Worm (Caenorhabditis elegans) whole organism, L4 larva: ENCODE results near the gene srw-144.

Experiments used
- F26F4.8 ChIP-seq: fragments of 200-800 bp; sonication (Bioruptor generic); conservative IDR thresholded peaks from 2 replicates; pipeline ENCODE4 v1.3.6; 2022; ENCODE audit warnings: missing genetic modification characterization, missing compliant biosample characterization
- F44E2.7 ChIP-seq: fragments of 200-800 bp; sonication (Bioruptor generic); IDR thresholded peaks from 2 replicates; pipeline ENCODE4 v2.1.2; 2022; ENCODE audit warnings: missing genetic modification characterization, missing compliant biosample characterization
- R02D3.7 ChIP-seq: fragments of 150-350 bp; sonication (generic microtip); optimal IDR thresholded peaks from 3 replicates; lab custom pipeline; 2014; ENCODE audit warnings: missing biosample characterization, missing genetic modification characterization
- ZK337.2 ChIP-seq: fragments of 200-800 bp; sonication (Bioruptor generic); IDR thresholded peaks from 2 replicates; pipeline ENCODE4 v1.3.6; 2022; ENCODE audit warnings: missing genetic modification reagents, missing genetic modification characterization, missing compliant biosample characterization
- aha-1 ChIP-seq: fragments of 150-350 bp; peaks from one replicate; lab custom pipeline; 2014; ENCODE audit warnings: missing biosample characterization, missing genetic modification characterization
- ama-1 ChIP-seq: fragments of 150-350 bp; optimal IDR thresholded peaks from 2 replicates; lab custom pipeline; 2014; ENCODE audit warnings: inconsistent platforms, mixed read lengths
- attf-4 ChIP-seq: sonication (generic microtip); optimal IDR thresholded peaks from 3 replicates; lab custom pipeline; 2017; ENCODE audit warnings: missing biosample characterization, missing genetic modification characterization
- ceh-20 ChIP-seq: fragments of 200-800 bp; sonication (Bioruptor generic); IDR thresholded peaks from 2 replicates; pipeline ENCODE4 v1.3.6; 2022; ENCODE audit warnings: missing genetic modification reagents, missing genetic modification characterization, missing compliant biosample characterization
- ceh-44 ChIP-seq: fragments of 200-800 bp; sonication (Bioruptor generic); IDR thresholded peaks from 2 replicates; pipeline ENCODE4 v1.3.6; 2022; ENCODE audit warnings: missing genetic modification reagents, missing genetic modification characterization, missing compliant biosample characterization
- ceh-82 ChIP-seq: sonication (generic microtip); optimal IDR thresholded peaks from 2 replicates; lab custom pipeline; 2017; ENCODE audit warnings: missing biosample characterization, missing genetic modification characterization
- ces-1 ChIP-seq: fragments of 150-350 bp; sonication (generic microtip); optimal IDR thresholded peaks from 4 replicates; lab custom pipeline; 2014; ENCODE audit warnings: missing biosample characterization, missing genetic modification reagents, missing genetic modification characterization
- daf-16 ChIP-seq, 3 experiments: sonication (generic microtip); optimal IDR thresholded peaks; 2 replicates each; lab custom pipeline; 2016 to 2017; ENCODE audit warnings: missing genetic modification characterization in 3 of 3, missing genetic modification reagents in 3 of 3, mild to moderate bottlenecking in 2 of 3, missing compliant biosample characterization in 2 of 3, missing biosample characterization in 1 of 3, moderate library complexity in 1 of 3
- daf-8 ChIP-seq: fragments of 200-800 bp; sonication (Bioruptor generic); IDR thresholded peaks from 2 replicates; pipeline ENCODE4 v1.3.6; 2022; ENCODE audit warnings: missing genetic modification characterization, missing compliant biosample characterization
- dve-1 ChIP-seq: sonication (generic microtip); optimal IDR thresholded peaks from 2 replicates; lab custom pipeline; 2017; ENCODE audit warnings: antibody characterized with exemption, mild to moderate bottlenecking, missing genetic modification characterization, missing compliant biosample characterization; ENCODE audit not compliant: insufficient read depth
- egl-43 ChIP-seq: fragments of 200-800 bp; sonication (Bioruptor generic); IDR thresholded peaks from 2 replicates; pipeline ENCODE4 v1.3.6; 2022; ENCODE audit warnings: missing genetic modification reagents, missing genetic modification characterization, missing compliant biosample characterization
- fkh-10 ChIP-seq: fragments of 150-350 bp; optimal IDR thresholded peaks from 2 replicates; lab custom pipeline; 2014; ENCODE audit warnings: missing biosample characterization, missing genetic modification reagents, missing genetic modification characterization
- lin-1 ChIP-seq: fragments of 200-800 bp; sonication (Bioruptor generic); IDR thresholded peaks from 2 replicates; pipeline ENCODE4 v1.3.6; 2022; ENCODE audit warnings: missing genetic modification reagents, missing genetic modification characterization, missing compliant biosample characterization
- lin-39 ChIP-seq: fragments of 150-350 bp; optimal IDR thresholded peaks from 2 replicates; lab custom pipeline; 2014; ENCODE audit warnings: missing biosample characterization, missing genetic modification reagents, missing genetic modification characterization
- mdt-29 ChIP-seq: fragments of 200-800 bp; sonication (Bioruptor generic); IDR thresholded peaks from 2 replicates; pipeline ENCODE4 v1.3.6; 2022; ENCODE audit warnings: missing genetic modification reagents, missing genetic modification characterization, missing compliant biosample characterization
- mes-2 ChIP-seq: sonication (generic microtip); optimal IDR thresholded peaks from 2 replicates; lab custom pipeline; 2016; ENCODE audit warnings: missing genotype, mild to moderate bottlenecking, missing genetic modification characterization, missing compliant biosample characterization; ENCODE audit not compliant: poor library complexity, severe bottlenecking
- nhr-11 ChIP-seq: fragments of 150-350 bp; optimal IDR thresholded peaks from 2 replicates; lab custom pipeline; 2014; ENCODE audit warnings: missing biosample characterization, missing genetic modification characterization
- nhr-28 ChIP-seq: fragments of 150-350 bp; optimal IDR thresholded peaks from 2 replicates; lab custom pipeline; 2014; ENCODE audit warnings: missing biosample characterization, missing genetic modification characterization
- nhr-41 ChIP-seq: fragments of 200-800 bp; sonication (Bioruptor generic); IDR thresholded peaks from 2 replicates; pipeline ENCODE4 v1.3.6; 2022; ENCODE audit warnings: missing genetic modification reagents, missing genetic modification characterization, missing compliant biosample characterization
- nhr-42 ChIP-seq: fragments of 200-800 bp; sonication (Bioruptor generic); IDR thresholded peaks from 2 replicates; pipeline ENCODE4 v1.3.6; 2022; ENCODE audit warnings: missing genetic modification characterization, missing compliant biosample characterization
- nhr-6 ChIP-seq: fragments of 150-350 bp; optimal IDR thresholded peaks from 2 replicates; lab custom pipeline; 2014; ENCODE audit warnings: missing biosample characterization, missing genetic modification characterization
- nhr-76 ChIP-seq: fragments of 150-350 bp; optimal IDR thresholded peaks from 2 replicates; lab custom pipeline; 2014; ENCODE audit warnings: missing biosample characterization, missing genetic modification characterization
- nhr-77 ChIP-seq: fragments of 150-350 bp; optimal IDR thresholded peaks from 2 replicates; lab custom pipeline; 2014; ENCODE audit warnings: missing biosample characterization, missing genetic modification characterization
- pqm-1 ChIP-seq: sonication (generic microtip); optimal IDR thresholded peaks from 2 replicates; lab custom pipeline; 2017; ENCODE audit warnings: missing biosample characterization, missing genetic modification characterization
- set-16 ChIP-seq: fragments of 200-800 bp; sonication (Bioruptor generic); IDR thresholded peaks from 2 replicates; pipeline ENCODE4 v1.3.6; 2022; ENCODE audit warnings: missing genetic modification reagents, missing genetic modification characterization, missing compliant biosample characterization
- skn-1 ChIP-seq: fragments of 150-350 bp; optimal IDR thresholded peaks from 2 replicates; lab custom pipeline; 2014; ENCODE audit warnings: missing biosample characterization, missing genetic modification characterization
- snpc-1.2 ChIP-seq: fragments of 200-800 bp; sonication (Bioruptor generic); IDR thresholded peaks from 2 replicates; pipeline ENCODE4 v1.3.6; 2022; ENCODE audit warnings: missing genetic modification reagents, missing genetic modification characterization, missing compliant biosample characterization
- unc-62 ChIP-seq, 3 experiments: fragments of 150-350 bp in 1 of 3; sonication (generic microtip); optimal IDR thresholded peaks in 2 of 3; peaks in 1 of 3; 1 replicate in 1 of 3; 2 replicates in 2 of 3; lab custom pipeline; 2014 to 2017; ENCODE audit warnings: missing biosample characterization in 3 of 3, missing genetic modification characterization in 3 of 3, missing genetic modification reagents in 3 of 3, missing genotype in 1 of 3
- vab-7 ChIP-seq: fragments of 200-800 bp; sonication (Bioruptor generic); IDR thresholded peaks from 2 replicates; pipeline ENCODE4 v1.3.6; 2022; ENCODE audit warnings: missing genetic modification reagents, missing genetic modification characterization, missing compliant biosample characterization
- zip-2 ChIP-seq: fragments of 150-350 bp; optimal IDR thresholded peaks from 2 replicates; lab custom pipeline; 2014; ENCODE audit warnings: missing biosample characterization, missing genetic modification characterization

srw-144 gene

DNA sequence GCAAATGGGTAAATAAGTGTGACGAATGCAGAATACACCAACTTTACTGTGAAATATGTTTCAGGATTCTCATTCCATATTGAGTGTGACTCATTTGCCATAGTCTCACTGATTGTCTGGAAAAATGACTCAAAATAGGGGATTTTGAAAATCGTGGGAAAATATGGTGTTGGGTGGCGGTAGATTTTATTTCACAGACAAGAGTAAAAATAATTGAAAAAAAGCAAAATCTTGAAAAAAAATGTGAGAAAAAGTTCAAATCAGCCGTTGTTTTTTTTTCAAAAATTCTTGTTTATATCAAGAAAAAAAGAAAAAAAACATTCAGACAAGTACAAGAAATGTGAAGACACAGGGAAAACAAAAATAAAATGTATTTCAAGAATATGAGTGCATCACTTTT, 38.2 kb downstream of the srw-144 start, which contains the start of gene srh-38:
srh-38 (minus strand) TSS at position 101 of the 400 bp plus-strand sequence.
- no peak for TF ChIP-seq unc-62 (GFP tag; optimal IDR thresholded peaks at IDR 0.05 in 1 of 2; lab: Kevin White, UChicago)
- no peak for TF ChIP-seq unc-62 (tag; optimal IDR thresholded peaks at IDR 0.05; lab: Kevin White, UChicago)
- TF ChIP-seq nhr-76 (tag; lab: Kevin White, UChicago) = no peak
- no peak for TF ChIP-seq zip-2
- no peak for TF ChIP-seq dve-1 (tag; lab: Kevin White, UChicago)
- TF ChIP-seq lin-1 (GFP tag; lab: Robert Waterston, UW) = no peak
- no peak for TF ChIP-seq ZK337.2
- TF ChIP-seq nhr-77 (tag; lab: Kevin White, UChicago) = no peak
- TF ChIP-seq mes-2 (tag; lab: Kevin White, UChicago) = no peak
- no peak for TF ChIP-seq attf-4 (tag; lab: Kevin White, UChicago)
- no peak for TF ChIP-seq ceh-20
- TF ChIP-seq set-16 (GFP tag; lab: Robert Waterston, UW) = no peak
- no peak for TF ChIP-seq nhr-42
- TF ChIP-seq ama-1 (lab: Kevin White, UChicago) = no peak
- no peak for TF ChIP-seq ceh-82 (tag; lab: Kevin White, UChicago)
- no peak for TF ChIP-seq nhr-41 (GFP tag; lab: Robert Waterston, UW)
- no peak for TF ChIP-seq lin-39 (tag; lab: Kevin White, UChicago)
- TF ChIP-seq vab-7 (GFP tag; lab: Robert Waterston, UW) = no peak
- TF ChIP-seq egl-43 = no peak

DNA sequence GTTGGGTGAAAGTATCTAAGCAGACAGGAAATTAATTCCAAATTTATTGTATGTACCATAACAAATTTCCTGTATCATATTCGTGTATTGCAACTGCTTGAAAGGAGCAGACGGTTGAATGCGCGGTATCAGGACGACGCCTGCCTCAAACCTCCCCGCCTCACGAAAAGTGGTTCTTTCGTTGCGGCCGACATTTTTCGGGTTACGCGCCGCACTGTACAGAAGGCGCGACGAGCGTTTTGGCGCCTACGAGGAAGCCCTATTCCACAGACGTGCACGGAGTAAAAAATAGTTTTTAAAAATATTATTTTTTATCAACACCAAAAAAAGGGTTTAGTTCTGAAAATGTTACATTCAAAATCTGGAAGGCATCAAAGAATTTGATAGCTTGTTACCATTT, 40.7 kb downstream of the srw-144 start:
- TF ChIP-seq daf-16 (GFP tag; optimal IDR thresholded peaks at IDR 0.05; lab: Kevin White, UChicago) (no peak), daf-16 (tag; optimal IDR thresholded peaks at IDR 0.05; lab: Kevin White, UChicago) (no peak), snpc-1.2 (GFP tag; lab: Robert Waterston, UW) (0 out of 2 replicates have a peak, but pooled peaks have one; percentile 42), pqm-1 (tag; lab: Kevin White, UChicago) (no peak), ces-1 (GFP tag; lab: Kevin White, UChicago) (no peak), set-16 (GFP tag; lab: Robert Waterston, UW) (no peak)

DNA sequence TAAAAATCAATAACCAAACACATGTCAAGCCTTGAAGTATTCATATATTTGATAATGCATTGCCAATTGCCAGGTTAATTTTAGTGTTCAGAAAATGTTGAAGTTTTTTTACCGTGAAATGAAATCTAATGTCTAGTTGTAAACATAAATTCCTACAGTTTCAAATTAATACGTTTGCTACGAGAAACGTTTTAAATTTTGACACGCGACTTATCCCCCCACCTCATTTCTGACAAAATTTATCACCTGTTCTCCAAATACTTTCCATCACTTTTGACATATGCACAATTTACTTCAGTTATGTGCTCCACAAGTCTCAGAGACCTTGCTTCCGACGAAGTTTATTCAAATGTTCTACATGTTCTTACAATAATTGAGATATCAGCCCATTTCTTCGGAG, 46.8 kb downstream of the srw-144 start, which contains the start of gene srh-146:
srh-146 (plus strand) TSS at position 301 of the 400 bp plus-strand sequence.
- TF ChIP-seq skn-1 (tag; lab: Kevin White, UChicago) (no peak), ces-1 (GFP tag; lab: Kevin White, UChicago) (no peak), mdt-29 (GFP tag; lab: Robert Waterston, UW) (no peak), nhr-11 (tag; lab: Kevin White, UChicago) (no peak), lin-39 (tag; lab: Kevin White, UChicago) (no peak), ceh-82 (tag; lab: Kevin White, UChicago) (no peak), fkh-10 (GFP tag; lab: Kevin White, UChicago) (no peak), F26F4.8 (no peak), ceh-44 (no peak), nhr-6 (no peak), daf-8 (GFP tag; lab: Robert Waterston, UW) (no peak), F44E2.7 (GFP tag; lab: Robert Waterston, UW) (no peak)

DNA sequence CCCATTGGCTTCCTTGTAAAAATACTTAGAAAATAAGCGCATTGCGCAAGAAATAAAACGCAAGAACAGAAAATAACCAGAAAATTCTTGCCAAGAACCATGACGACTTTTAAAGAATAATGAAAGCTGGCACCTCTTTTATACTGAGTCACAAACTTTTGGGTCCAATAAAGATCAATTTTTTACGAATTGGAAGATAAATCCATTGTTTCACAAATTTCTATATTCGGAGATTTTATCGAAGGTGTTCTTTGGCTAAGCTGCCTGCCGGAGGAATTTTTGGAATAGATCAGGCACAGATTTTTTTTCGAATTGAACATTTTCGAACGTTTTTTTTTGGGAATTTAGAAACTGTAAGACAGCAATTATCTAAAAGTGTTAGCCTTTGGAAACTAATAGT, 47.9 kb downstream of the srw-144 start, which contains the start of gene C31B8.9:
C31B8.9 (minus strand) TSS at position 101 of the 400 bp plus-strand sequence.
- no peak for TF ChIP-seq nhr-28 (tag; lab: Kevin White, UChicago)
- TF ChIP-seq aha-1 = peak; percentile 79

DNA sequence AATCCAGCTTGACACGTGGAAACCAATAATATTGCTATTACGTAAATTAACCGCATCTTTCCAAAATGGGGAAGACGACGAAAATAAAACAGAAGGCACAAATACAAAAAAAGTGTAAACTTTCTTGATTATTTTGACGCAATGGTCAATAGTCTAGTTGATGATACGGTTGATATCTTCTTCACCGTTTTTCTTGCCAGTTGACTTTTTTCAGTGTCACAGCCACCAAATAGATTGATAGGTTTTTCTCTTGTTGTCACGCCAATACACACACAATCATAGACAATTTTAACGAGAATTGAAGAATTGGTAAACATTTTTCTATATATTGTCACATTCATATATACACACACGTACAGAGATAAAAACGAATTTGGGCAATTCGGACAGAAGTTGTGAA, 51.3 kb downstream of the srw-144 start, which contains the start of gene zmp-3:
zmp-3 (minus strand) TSS at position 101 of the 400 bp plus-strand sequence.
- TF ChIP-seq R02D3.7 (tag; lab: Kevin White, UChicago) (no peak), nhr-28 (tag; lab: Kevin White, UChicago) (peak; percentile 28)
- TF ChIP-seq, all 104 proteins: peak for 1
